Fruit fly (Drosophila melanogaster): ENCODE results near the gene Dora.

dm6 chrX:18869489-18870132, 5.9 kb downstream of the Dora start:
- TF ChIP-seq CG8478 (optimal IDR thresholded peaks at IDR 0.05) (no peak), CTCF (optimal IDR thresholded peaks at IDR 0.05) (no peak)

Measured in S2 (cell line).